Worm (Caenorhabditis elegans): ENCODE results near the gene din-1.

din-1 gene

DNA sequence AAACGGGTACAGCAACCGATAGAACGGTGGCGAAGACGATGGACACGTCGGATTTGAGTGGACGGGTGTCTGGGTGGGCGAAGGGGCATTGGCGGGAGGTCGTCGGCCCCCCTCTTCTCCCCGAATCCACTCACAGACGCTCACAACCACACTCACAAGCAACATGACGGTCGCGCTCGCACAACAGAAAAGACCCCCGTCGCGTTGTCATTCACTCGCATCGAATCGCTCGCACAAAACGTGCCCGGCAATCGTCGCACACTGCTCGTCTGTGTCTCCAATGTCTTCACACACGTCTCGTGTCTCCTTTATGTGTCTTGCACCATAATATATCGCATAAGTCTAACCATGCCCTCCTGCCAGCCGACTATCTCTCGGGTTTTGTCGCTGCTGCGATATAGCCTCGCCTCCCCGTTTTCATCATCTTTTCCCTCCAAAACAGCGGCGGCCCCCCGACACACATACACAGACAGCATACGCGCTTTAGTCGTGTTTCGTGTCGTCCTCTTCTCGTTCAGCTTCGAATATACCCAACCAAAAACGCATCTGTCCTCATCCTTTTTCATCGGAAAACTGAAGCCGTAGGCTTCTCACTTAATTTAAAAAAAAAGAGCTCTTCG is 758 bp upstream of the din-1 start (continued):
- TF ChIP-seq madf-8 (GFP tag; conservative IDR thresholded peaks at IDR 0.05), result no peak
- no peak for TF ChIP-seq F57A8.1 (GFP tag; optimal IDR thresholded peaks at IDR 0.05)
- peak; percentile 52 for TF ChIP-seq atf-7 (tag; optimal IDR thresholded peaks at IDR 0.05)
- TF ChIP-seq F57C9.4 (tag; optimal IDR thresholded peaks at IDR 0.05), result no peak
- TF ChIP-seq ekl-4 (GFP tag; IDR thresholded peaks at IDR 0.05), result peak; percentile 68; the same call in 1 of the 2 replicates

DNA sequence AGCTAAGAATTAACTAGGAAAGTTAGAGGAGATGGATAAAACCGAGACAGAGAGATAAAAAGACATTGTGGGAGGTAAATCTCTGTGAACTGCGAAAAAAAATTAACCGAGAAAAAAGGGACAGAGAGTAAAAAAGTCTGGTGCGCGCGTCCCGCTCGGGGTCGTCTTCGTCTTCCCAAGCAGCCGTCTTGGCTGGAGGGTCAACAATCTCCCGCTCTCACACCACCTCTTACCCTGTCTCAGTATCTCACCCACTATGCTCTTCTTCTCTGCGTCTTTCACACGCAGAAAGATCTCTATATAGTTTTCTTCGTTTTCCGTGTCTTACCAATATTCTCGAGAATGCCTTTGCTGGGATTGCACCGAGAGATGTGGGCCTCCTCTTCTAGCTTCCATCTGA is 720 bp downstream of the din-1 start:
- TF ChIP-seq hmg-1.2 (GFP tag; IDR thresholded peaks at IDR 0.05), result peak; percentile 70; the same call in 1 of the 2 replicates
- TF ChIP-seq attf-6 (GFP tag; IDR thresholded peaks at IDR 0.05), result no peak
- peak; percentile 25 for TF ChIP-seq K12H6.12 (tag; optimal IDR thresholded peaks at IDR 0.05)
- no peak for TF ChIP-seq Y67H2A.10 (GFP tag; conservative IDR thresholded peaks at IDR 0.05)
- peak; percentile 19; the same call in 1 of the 2 replicates for TF ChIP-seq dox-1 (GFP tag; IDR thresholded peaks at IDR 0.05)
- peak; percentile 21 for TF ChIP-seq ceh-27 (GFP tag; optimal IDR thresholded peaks at IDR 0.05)
- no peak for TF ChIP-seq cebp-1 (GFP tag; IDR thresholded peaks at IDR 0.05)
- peak; percentile 46 for TF ChIP-seq cebp-1 (tag; optimal IDR thresholded peaks at IDR 0.05)
- TF ChIP-seq nfyb-1 (GFP tag; IDR thresholded peaks at IDR 0.05), result peak; percentile 34; the same call in 1 of the 2 replicates
- peak; percentile 10; the same call in 1 of the 2 replicates for TF ChIP-seq rcor-1 (GFP tag; IDR thresholded peaks at IDR 0.05)
- no peak for TF ChIP-seq xnd-1 (tag; optimal IDR thresholded peaks at IDR 0.05)
- TF ChIP-seq nhr-90 (tag; optimal IDR thresholded peaks at IDR 0.05), result no peak
- no peak for TF ChIP-seq aptf-3 (GFP tag; IDR thresholded peaks at IDR 0.05)
- no peak for TF ChIP-seq snpc-4 (GFP tag; optimal IDR thresholded peaks at IDR 0.05)
- TF ChIP-seq snpc-4 (tag; optimal IDR thresholded peaks at IDR 0.05), result peak in 1 of 4 experiments; percentile 25
- TF ChIP-seq aptf-2 (GFP tag; conservative IDR thresholded peaks at IDR 0.05), result no peak
- TF ChIP-seq zfh-2 (GFP tag; conservative IDR thresholded peaks at IDR 0.05), result peak; percentile 68
- peak in 1 of 3 experiments; percentile 19 for TF ChIP-seq lin-35 (GFP tag; optimal IDR thresholded peaks at IDR 0.05)

DNA sequence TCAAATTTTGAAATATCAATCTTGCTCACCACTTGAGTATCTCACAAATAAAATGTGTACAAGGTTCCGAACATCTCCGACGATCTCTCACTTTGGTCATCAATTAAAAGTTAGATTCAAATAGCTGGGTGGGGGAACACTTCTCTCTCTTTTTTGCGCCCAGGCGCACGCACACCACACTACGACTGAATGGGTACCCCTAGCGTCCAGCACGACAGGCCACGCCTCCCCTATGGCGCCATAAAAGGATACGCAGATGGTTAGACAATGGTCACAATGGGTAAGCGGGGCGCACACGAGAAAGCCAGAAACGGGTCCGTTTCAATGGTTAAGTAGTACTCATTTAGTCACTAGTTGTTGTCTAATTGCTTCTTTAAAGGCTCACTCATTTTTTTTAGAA is 3.5 kb downstream of the din-1 start:
- TF ChIP-seq somi-1 (GFP tag; optimal IDR thresholded peaks at IDR 0.05), result no peak
- no peak for TF ChIP-seq pbrm-1 (GFP tag; IDR thresholded peaks at IDR 0.05)
- no peak for TF ChIP-seq mes-4 (tag; optimal IDR thresholded peaks at IDR 0.05)
- TF ChIP-seq hmg-1.2 (GFP tag; IDR thresholded peaks at IDR 0.05), result peak; percentile 44; the same call in 1 of the 2 replicates
- no peak for TF ChIP-seq lsl-1 (GFP tag; optimal IDR thresholded peaks at IDR 0.05)
- TF ChIP-seq hlh-26 (GFP tag; conservative IDR thresholded peaks at IDR 0.05), result no peak
- no peak for TF ChIP-seq fkh-3 (tag; optimal IDR thresholded peaks at IDR 0.05)
- 0 out of 2 replicates have a peak, but pooled peaks have one; percentile 19 for TF ChIP-seq nfyb-1 (GFP tag; IDR thresholded peaks at IDR 0.05)
- TF ChIP-seq zim-3 (tag; optimal IDR thresholded peaks at IDR 0.05), result no peak

DNA sequence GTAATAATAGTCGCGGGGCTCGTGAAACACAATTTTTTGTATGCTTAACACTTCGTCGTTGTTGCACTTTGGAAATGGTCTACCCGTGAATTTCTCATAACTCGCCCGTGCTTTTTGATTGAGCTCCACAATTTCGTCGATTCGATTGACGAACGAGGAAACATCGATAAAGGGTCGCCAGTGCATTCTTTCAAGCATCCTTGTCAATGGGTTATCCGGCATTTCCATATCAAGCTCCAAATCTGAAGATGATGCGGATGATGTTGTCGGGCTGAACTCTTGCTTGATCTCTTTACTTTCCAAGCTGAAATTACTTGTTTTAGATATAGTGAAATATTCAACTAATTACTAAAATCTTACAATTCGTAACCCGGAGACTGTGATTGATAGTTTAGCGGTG is 5.5 kb downstream of the din-1 start:
- TF ChIP-seq attf-6 (GFP tag; IDR thresholded peaks at IDR 0.05) (no peak), rcor-1 (GFP tag; IDR thresholded peaks at IDR 0.05) (no peak), hsf-1 (GFP tag; IDR thresholded peaks at IDR 0.05) (no peak), mes-4 (tag; optimal IDR thresholded peaks at IDR 0.05) (no peak), repo-1 (tag; optimal IDR thresholded peaks at IDR 0.05) (no peak), Y53G8AR.9 (GFP tag; conservative IDR thresholded peaks at IDR 0.05) (no peak), Y67H2A.10 (GFP tag; conservative IDR thresholded peaks at IDR 0.05) (no peak), die-1 (tag; optimal IDR thresholded peaks at IDR 0.05) (no peak), B0035.1 (tag; optimal IDR thresholded peaks at IDR 0.05) (no peak), rpc-1 (optimal IDR thresholded peaks at IDR 0.05) (no peak), rpc-1 (tag; optimal IDR thresholded peaks at IDR 0.05) (no peak), snpc-3.4 (tag; optimal IDR thresholded peaks at IDR 0.05) (no peak), ztf-25 (GFP tag; IDR thresholded peaks at IDR 0.05) (no peak), him-1 (tag; optimal IDR thresholded peaks at IDR 0.05) (no peak), madf-6 (GFP tag; IDR thresholded peaks at IDR 0.05) (no peak), let-526 (GFP tag; IDR thresholded peaks at IDR 0.05) (no peak), dox-1 (GFP tag; IDR thresholded peaks at IDR 0.05) (no peak), ekl-4 (GFP tag; IDR thresholded peaks at IDR 0.05) (no peak)
